Fruit fly (Drosophila melanogaster): ENCODE data around the gene CG43115.

CG43115 gene

dm6 chrX:6030593-6030992, 35.6 kb downstream of the CG43115 start:
- TF ChIP-seq usp (GFP tag; optimal IDR thresholded peaks at IDR 0.05) (no peak), Vsx2 (GFP tag; optimal IDR thresholded peaks at IDR 0.05; ENCODE audit: partially characterized antibody) (peak; percentile 93), CG9705 (GFP tag; optimal IDR thresholded peaks at IDR 0.05) (no peak)

dm6 chrX:6030010-6030409, 36.2 kb downstream of the CG43115 start:
- TF ChIP-seq pan (optimal IDR thresholded peaks at IDR 0.05) (no peak), brk (GFP tag; optimal IDR thresholded peaks at IDR 0.05) (peak; percentile 7), Mio (GFP tag; optimal IDR thresholded peaks at IDR 0.05) (no peak), ey (GFP tag; optimal IDR thresholded peaks at IDR 0.05) (peak; percentile 75), HLH106 (tag; optimal IDR thresholded peaks at IDR 0.05) (peak; percentile 76), CrebA (GFP tag; optimal IDR thresholded peaks at IDR 0.05; ENCODE audit: borderline replicate concordance) (no peak), Dfd (GFP tag; optimal IDR thresholded peaks at IDR 0.05) (no peak), dl (GFP tag; optimal IDR thresholded peaks at IDR 0.05; ENCODE audit: insufficient read depth in 1 of 2, partially characterized antibody in 2 of 2) (no peak), fru (GFP tag; optimal IDR thresholded peaks at IDR 0.05) (peak; percentile 76), Hnf4 (GFP tag; optimal IDR thresholded peaks at IDR 0.05) (peak; percentile 18), br (GFP tag; optimal IDR thresholded peaks at IDR 0.05) (peak; percentile 74), Jra (GFP tag; optimal IDR thresholded peaks at IDR 0.05) (no peak), jim (GFP tag; optimal IDR thresholded peaks at IDR 0.05) (no peak), h (GFP tag; optimal IDR thresholded peaks at IDR 0.05) (peak; percentile 68), Myc (optimal IDR thresholded peaks at IDR 0.05) (no peak), Abd-B (GFP tag; optimal IDR thresholded peaks at IDR 0.05) (no peak), dsf (GFP tag; optimal IDR thresholded peaks at IDR 0.05; ENCODE audit: borderline replicate concordance) (no peak), N (GFP tag; optimal IDR thresholded peaks at IDR 0.05) (no peak), OdsH (GFP tag; optimal IDR thresholded peaks at IDR 0.05) (peak; percentile 58), tai (GFP tag; optimal IDR thresholded peaks at IDR 0.05) (no peak), CG32264 (GFP tag; optimal IDR thresholded peaks at IDR 0.05) (peak; percentile 28), woc (GFP tag; optimal IDR thresholded peaks at IDR 0.05) (peak; percentile 64), Dif (GFP tag; optimal IDR thresholded peaks at IDR 0.05; ENCODE audit: partially characterized antibody) (no peak), sv (GFP tag; optimal IDR thresholded peaks at IDR 0.05) (no peak), foxo (GFP tag; optimal IDR thresholded peaks at IDR 0.05) (peak in 1 of 2 experiments; percentile 78), lola (GFP tag; optimal IDR thresholded peaks at IDR 0.05) (no peak), Sp1 (GFP tag; optimal IDR thresholded peaks at IDR 0.05) (peak; percentile 69), dmrt93B (GFP tag; optimal IDR thresholded peaks at IDR 0.05) (peak; percentile 43), GATAd (GFP tag; optimal IDR thresholded peaks at IDR 0.05) (no peak), Hr78 (GFP tag; optimal IDR thresholded peaks at IDR 0.05) (no peak), sage (GFP tag; optimal IDR thresholded peaks at IDR 0.05) (peak; percentile 35), Rel (GFP tag; optimal IDR thresholded peaks at IDR 0.05) (no peak), Rel (tag; optimal IDR thresholded peaks at IDR 0.05) (peak; percentile 19), rgr (GFP tag; optimal IDR thresholded peaks at IDR 0.05) (peak; percentile 60), Vsx2 (GFP tag; optimal IDR thresholded peaks at IDR 0.05; ENCODE audit: partially characterized antibody) (no peak), psq (GFP tag; optimal IDR thresholded peaks at IDR 0.05) (peak; percentile 55), Hr83 (GFP tag; optimal IDR thresholded peaks at IDR 0.05; ENCODE audit: poor library complexity, severe bottlenecking) (no peak), CG9705 (GFP tag; optimal IDR thresholded peaks at IDR 0.05) (peak; percentile 58)

- TF ChIP-seq dmrt93B (GFP tag; optimal IDR thresholded peaks at IDR 0.05) (no peak), CG9705 (GFP tag; optimal IDR thresholded peaks at IDR 0.05) (no peak), woc (GFP tag; optimal IDR thresholded peaks at IDR 0.05) (no peak), sv (GFP tag; optimal IDR thresholded peaks at IDR 0.05) (no peak), Myc (optimal IDR thresholded peaks at IDR 0.05) (no peak), OdsH (GFP tag; optimal IDR thresholded peaks at IDR 0.05) (no peak), tai (GFP tag; optimal IDR thresholded peaks at IDR 0.05) (no peak), brk (GFP tag; optimal IDR thresholded peaks at IDR 0.05) (no peak)
Observed at dm6 chrX:6029015-6029414, 37.2 kb downstream of the CG43115 start.
